Worm (Caenorhabditis elegans): ENCODE results near the gene fbxa-22.

ce11 chrIII:907311-907710, 31.4 kb upstream of the fbxa-22 start, which contains the start of gene F23H11.4:
- no peak for TF ChIP-seq F13C5.2 (tag; optimal IDR thresholded peaks at IDR 0.05)
- no peak for TF ChIP-seq ceh-36 (tag; optimal IDR thresholded peaks at IDR 0.05)
- TF ChIP-seq ceh-13 (GFP tag; optimal IDR thresholded peaks at IDR 0.05): no peak
- no peak for TF ChIP-seq B0310.2 (tag; optimal IDR thresholded peaks at IDR 0.05)
- TF ChIP-seq tbx-37 (GFP tag; conservative IDR thresholded peaks at IDR 0.05): no peak

All from whole organism, early embryonic.